Worm (Caenorhabditis elegans): ENCODE results near the gene cit-1.1.

cit-1.1 gene

DNA sequence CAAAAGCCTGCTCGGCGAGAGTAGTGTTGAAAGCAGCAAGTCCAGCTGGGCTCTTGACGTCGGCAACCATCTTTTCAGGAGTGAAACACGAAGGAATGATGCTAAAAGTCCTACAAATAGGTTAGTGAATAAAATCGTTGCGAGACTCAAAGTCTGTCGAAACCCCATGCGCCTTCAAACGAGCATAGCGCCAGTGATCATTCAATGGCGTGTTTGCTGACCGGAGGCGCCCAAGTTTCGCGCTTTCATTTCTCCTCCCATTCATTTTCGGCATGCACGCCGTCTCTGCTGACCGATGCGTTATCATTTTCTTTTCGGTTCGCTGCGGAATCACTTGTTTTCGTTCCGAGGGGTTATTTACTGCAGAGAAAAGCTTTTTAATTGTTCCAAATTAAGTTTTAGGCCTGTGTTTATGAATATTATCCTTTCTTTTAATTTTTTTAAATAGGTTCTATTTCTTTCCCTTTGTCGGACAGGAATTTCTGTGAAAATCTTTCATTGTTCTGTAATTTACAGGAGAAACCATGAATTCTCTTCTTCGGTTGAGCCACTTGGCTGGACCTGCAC lies 36.3 kb downstream of the cit-1.1 start, which contains the start of the genes eef-1B.1 and aco-2 (continued):
- TF ChIP-seq cebp-1 (GFP tag; IDR thresholded peaks at IDR 0.05) (peak; percentile 53; the same call in 1 of the 2 replicates), cebp-1 (tag; optimal IDR thresholded peaks at IDR 0.05) (peak; percentile 87), ztf-25 (GFP tag; IDR thresholded peaks at IDR 0.05) (no peak), nhr-120 (GFP tag; IDR thresholded peaks at IDR 0.05) (no peak), lsy-27 (tag; optimal IDR thresholded peaks at IDR 0.05; ENCODE audit: borderline replicate concordance, insufficient read depth) (no peak), rpc-1 (optimal IDR thresholded peaks at IDR 0.05) (no peak), rpc-1 (tag; optimal IDR thresholded peaks at IDR 0.05) (no peak), attf-3 (GFP tag; conservative IDR thresholded peaks at IDR 0.05) (peak; percentile 72), sdz-38 (tag; optimal IDR thresholded peaks at IDR 0.05) (no peak), egrh-3 (GFP tag; IDR thresholded peaks at IDR 0.05) (no peak), sea-2 (GFP tag; IDR thresholded peaks at IDR 0.05) (no peak), unc-130 (GFP tag; optimal IDR thresholded peaks at IDR 0.05) (peak; percentile 33), lin-35 (GFP tag; optimal IDR thresholded peaks at IDR 0.05) (peak in 2 of 3 experiments; percentile 3 to 89), F55B11.4 (tag; optimal IDR thresholded peaks at IDR 0.05; ENCODE audit: borderline replicate concordance, insufficient read depth) (no peak), hlh-12 (tag; optimal IDR thresholded peaks at IDR 0.05) (no peak), lin-54 (GFP tag; optimal IDR thresholded peaks at IDR 0.05) (peak; percentile 86), nhr-179 (tag; optimal IDR thresholded peaks at IDR 0.05) (no peak), egl-18 (GFP tag; IDR thresholded peaks at IDR 0.05) (no peak), lin-26 (GFP tag; IDR thresholded peaks at IDR 0.05) (no peak), egl-44 (GFP tag; IDR thresholded peaks at IDR 0.05) (peak; percentile 87), lsl-1 (GFP tag; optimal IDR thresholded peaks at IDR 0.05) (peak; percentile 72), unc-62 (GFP tag; optimal IDR thresholded peaks at IDR 0.05) (no peak), F39B2.1 (GFP tag; IDR thresholded peaks at IDR 0.05) (no peak), nhr-27 (tag; optimal IDR thresholded peaks at IDR 0.05) (no peak), Y53F4B.3 (GFP tag; IDR thresholded peaks at IDR 0.05) (no peak), hrde-1 (tag; optimal IDR thresholded peaks at IDR 0.05; ENCODE audit: borderline replicate concordance) (no peak), C17E4.6 (GFP tag; IDR thresholded peaks at IDR 0.05) (no peak), hmg-1.2 (GFP tag; IDR thresholded peaks at IDR 0.05) (peak; percentile 55), dpff-1 (tag; optimal IDR thresholded peaks at IDR 0.05) (no peak), F10E7.11 (tag; optimal IDR thresholded peaks at IDR 0.05) (no peak), efl-1 (GFP tag; optimal IDR thresholded peaks at IDR 0.05) (peak; percentile 53), snpc-3.4 (tag; optimal IDR thresholded peaks at IDR 0.05) (no peak), sptf-2 (GFP tag; optimal IDR thresholded peaks at IDR 0.05) (no peak), die-1 (tag; optimal IDR thresholded peaks at IDR 0.05) (no peak), hmg-20 (GFP tag; IDR thresholded peaks at IDR 0.05) (no peak), snpc-1.3 (tag; optimal IDR thresholded peaks at IDR 0.05; ENCODE audit: insufficient read depth) (peak; percentile 11), B0019.2 (GFP tag; conservative IDR thresholded peaks at IDR 0.05) (no peak), ztf-22 (GFP tag; optimal IDR thresholded peaks at IDR 0.05) (no peak), B0035.1 (tag; optimal IDR thresholded peaks at IDR 0.05) (no peak), bed-2 (GFP tag; IDR thresholded peaks at IDR 0.05) (no peak), Y95B8A.8 (GFP tag; IDR thresholded peaks at IDR 0.05) (peak; percentile 64; the same call in 1 of the 2 replicates), F22D6.2 (tag; optimal IDR thresholded peaks at IDR 0.05) (no peak), ztf-6 (GFP tag; IDR thresholded peaks at IDR 0.05) (no peak), mcd-1 (GFP tag; IDR thresholded peaks at IDR 0.05) (peak; percentile 88), F37B4.10 (GFP tag; IDR thresholded peaks at IDR 0.05) (no peak), akir-1 (GFP tag; optimal IDR thresholded peaks at IDR 0.05) (no peak), C06A6.2 (GFP tag; conservative IDR thresholded peaks at IDR 0.05) (peak; percentile 64; the same call in 1 of the 2 replicates), D2030.7 (GFP tag; IDR thresholded peaks at IDR 0.05) (peak; percentile 56)
